Fruit fly (Drosophila melanogaster) whole organism, embryonic: Measurements from ENCODE around the gene sa.

ENCODE experiments used
- Abd-B ChIP-seq: fragments of 200-800 bp; sonication (Bioruptor generic); optimal IDR thresholded peaks from 2 replicates; lab custom pipeline; 2018; ENCODE audit warnings: missing biosample characterization, mild to moderate bottlenecking, missing genetic modification characterization, moderate library complexity
- Atf-2 ChIP-seq: fragments of 200-800 bp; sonication (Bioruptor generic); optimal IDR thresholded peaks from 2 replicates; lab custom pipeline; 2016; ENCODE audit warnings: missing biosample characterization, missing genetic modification characterization
- BEAF-32 ChIP-seq: fragments of 200-800 bp; sonication (Bioruptor generic); optimal IDR thresholded peaks from 3 replicates; lab custom pipeline; 2017; ENCODE audit warnings: missing biosample characterization, missing genetic modification characterization, mild to moderate bottlenecking, moderate library complexity, missing genetic modification reagents
- CG10274 ChIP-seq: fragments of 200-800 bp; sonication (Bioruptor generic); optimal IDR thresholded peaks from 3 replicates; lab custom pipeline; 2017; ENCODE audit warnings: missing biosample characterization, mild to moderate bottlenecking, missing genetic modification characterization
- CG10366 ChIP-seq: fragments of 200-800 bp; sonication (Bioruptor generic); IDR thresholded peaks from 2 replicates; pipeline ENCODE4 v1.3.6; 2022; ENCODE audit warnings: missing biosample characterization, missing genetic modification characterization
- CG11695 ChIP-seq: fragments of 200-800 bp; sonication (Bioruptor generic); IDR thresholded peaks from 3 replicates; pipeline ENCODE4 v1.3.6; 2022; ENCODE audit warnings: missing biosample characterization, missing genetic modification characterization
- CG12769 ChIP-seq: fragments of 200-800 bp; sonication (Bioruptor generic); optimal IDR thresholded peaks from 2 replicates; lab custom pipeline; 2019; ENCODE audit warnings: missing biosample characterization, mild to moderate bottlenecking, missing genetic modification characterization, moderate library complexity
- CG15073 ChIP-seq: fragments of 200-800 bp; sonication (Bioruptor generic); optimal IDR thresholded peaks from 2 replicates; lab custom pipeline; 2016; ENCODE audit warnings: missing biosample characterization, missing genetic modification characterization
- CG17186 ChIP-seq: fragments of 200-800 bp; sonication (Bioruptor generic); optimal IDR thresholded peaks from 3 replicates; lab custom pipeline; 2017; ENCODE audit warnings: missing biosample characterization, missing genetic modification reagents, missing genetic modification characterization
- CG17328 ChIP-seq: fragments of 200-800 bp; sonication (Bioruptor generic); IDR thresholded peaks from 2 replicates; pipeline ENCODE4 v1.3.6; 2022; ENCODE audit warnings: missing biosample characterization, missing genetic modification characterization
- CG17912 ChIP-seq: fragments of 200-800 bp; sonication (Bioruptor generic); optimal IDR thresholded peaks from 2 replicates; lab custom pipeline; 2018; ENCODE audit warnings: missing biosample characterization, mild to moderate bottlenecking, missing genetic modification characterization
- CG18599 ChIP-seq: fragments of 200-800 bp; sonication (Bioruptor generic); optimal IDR thresholded peaks from 3 replicates; lab custom pipeline; 2017; ENCODE audit warnings: missing biosample characterization, missing genetic modification characterization, mild to moderate bottlenecking, moderate library complexity, missing genetic modification reagents
- CG18764 ChIP-seq: fragments of 200-800 bp; sonication (Bioruptor generic); optimal IDR thresholded peaks from 3 replicates; lab custom pipeline; 2016; ENCODE audit warnings: missing biosample characterization, missing genetic modification characterization
- CG4328 ChIP-seq: fragments of 200-800 bp; sonication (Bioruptor generic); optimal IDR thresholded peaks from 3 replicates; lab custom pipeline; 2017; ENCODE audit warnings: missing biosample characterization, missing genetic modification reagents, missing genetic modification characterization
- CG4730 ChIP-seq: fragments of 200-800 bp; sonication (Bioruptor generic); IDR thresholded peaks from 2 replicates; pipeline ENCODE4 v1.3.6; 2022; ENCODE audit warnings: missing biosample characterization, missing genetic modification characterization
- CG4820 ChIP-seq: fragments of 200-800 bp; sonication (Bioruptor generic); optimal IDR thresholded peaks from 3 replicates; lab custom pipeline; 2016; ENCODE audit warnings: missing biosample characterization, missing genetic modification characterization
- CG6272 ChIP-seq: fragments of 200-800 bp; sonication (Bioruptor generic); IDR thresholded peaks from 2 replicates; pipeline ENCODE4 v1.3.6; 2022; ENCODE audit warnings: missing biosample characterization, missing genetic modification characterization
- CG6689 ChIP-seq: fragments of 200-800 bp; sonication (Bioruptor generic); IDR thresholded peaks from 2 replicates; pipeline ENCODE4 v1.3.6; 2022; ENCODE audit warnings: missing biosample characterization, missing genetic modification characterization
- CG7372 ChIP-seq: fragments of 200-800 bp; sonication (Bioruptor generic); IDR thresholded peaks from 2 replicates; pipeline ENCODE4 v1.3.6; 2022; ENCODE audit warnings: missing biosample characterization, missing genetic modification characterization
- CG8388 ChIP-seq: fragments of 200-800 bp; sonication (Bioruptor generic); optimal IDR thresholded peaks from 2 replicates; lab custom pipeline; 2019; ENCODE audit warnings: missing biosample characterization, mild to moderate bottlenecking, missing genetic modification characterization, moderate library complexity
- D ChIP-seq, 2 experiments: fragments of 200-800 bp in 1 of 2; fragments of >200 bp in 1 of 2; sonication (Bioruptor generic) in 1 of 2; optimal IDR thresholded peaks; 2 replicates in 1 of 2; 3 replicates in 1 of 2; lab custom pipeline; 2017; ENCODE audit warnings: mild to moderate bottlenecking in 1 of 2, missing biosample characterization in 1 of 2, missing genetic modification characterization in 1 of 2, missing genetic modification reagents in 1 of 2
- Dbx ChIP-seq: fragments of 200-800 bp; sonication (Bioruptor generic); IDR thresholded peaks from 3 replicates; pipeline ENCODE4 v1.3.6; 2022; ENCODE audit warnings: missing biosample characterization, missing genetic modification characterization
- Gug ChIP-seq: fragments of 200-800 bp; sonication (Bioruptor generic); IDR thresholded peaks from 4 replicates; pipeline ENCODE4 v1.3.6; 2022; ENCODE audit warnings: missing biosample characterization, missing genetic modification characterization
- HLH3B ChIP-seq: fragments of 200-800 bp; sonication (Bioruptor generic); IDR thresholded peaks from 2 replicates; pipeline ENCODE4 v1.3.6; 2022; ENCODE audit warnings: missing biosample characterization, missing genetic modification characterization
- Kr ChIP-seq: fragments of 200-800 bp; sonication (Bioruptor generic); optimal IDR thresholded peaks from 2 replicates; lab custom pipeline; 2017; ENCODE audit warnings: missing biosample characterization, mild to moderate bottlenecking, missing genetic modification characterization
- MTF-1 ChIP-seq: fragments of 200-800 bp; sonication (Bioruptor generic); optimal IDR thresholded peaks from 2 replicates; lab custom pipeline; 2018; ENCODE audit warnings: missing biosample characterization, mild to moderate bottlenecking, missing genetic modification characterization, borderline replicate concordance
- Nf-YC ChIP-seq: fragments of 200-800 bp; optimal IDR thresholded peaks from 3 replicates; lab custom pipeline; 2019; ENCODE audit warnings: missing biosample characterization, mild to moderate bottlenecking, missing genetic modification characterization, moderate library complexity
- Sry-δ ChIP-seq: fragments of 200-800 bp; sonication (Bioruptor generic); optimal IDR thresholded peaks from 2 replicates; lab custom pipeline; 2016; ENCODE audit warnings: missing biosample characterization, missing genetic modification characterization
- Ssrp ChIP-seq: fragments of 200-800 bp; sonication (Bioruptor generic); optimal IDR thresholded peaks from 2 replicates; lab custom pipeline; 2018; ENCODE audit warnings: missing biosample characterization, mild to moderate bottlenecking, missing genetic modification characterization, moderate library complexity
- caup ChIP-seq: fragments of 200-800 bp; sonication (Bioruptor generic); optimal IDR thresholded peaks from 3 replicates; lab custom pipeline; 2017; ENCODE audit warnings: missing biosample characterization, mild to moderate bottlenecking, missing genetic modification characterization, moderate library complexity; ENCODE audit not compliant: severe bottlenecking
- crol ChIP-seq: fragments of 200-800 bp; sonication (Bioruptor generic); IDR thresholded peaks from 2 replicates; pipeline ENCODE4 v1.3.6; 2022; ENCODE audit warnings: missing biosample characterization, missing genetic modification characterization
- en ChIP-seq: fragments of 200-800 bp; sonication (Bioruptor generic); optimal IDR thresholded peaks from 2 replicates; lab custom pipeline; 2016; ENCODE audit warnings: missing biosample characterization, missing genetic modification characterization
- eyg ChIP-seq: fragments of 200-800 bp; sonication (Bioruptor generic); optimal IDR thresholded peaks from 3 replicates; lab custom pipeline; 2016; ENCODE audit warnings: missing biosample characterization, missing genetic modification characterization
- fd64A ChIP-seq: fragments of 200-800 bp; sonication (Bioruptor generic); optimal IDR thresholded peaks from 3 replicates; lab custom pipeline; 2018; ENCODE audit warnings: missing biosample characterization, mild to moderate bottlenecking, missing genetic modification characterization
- gce ChIP-seq: fragments of 200-800 bp; sonication (Bioruptor generic); IDR thresholded peaks from 3 replicates; pipeline ENCODE4 v1.3.6; 2022; ENCODE audit warnings: missing biosample characterization, missing genetic modification characterization
- gfzf ChIP-seq: fragments of 200-800 bp; sonication (Bioruptor generic); optimal IDR thresholded peaks from 2 replicates; lab custom pipeline; 2016; ENCODE audit warnings: missing biosample characterization, mild to moderate bottlenecking, missing genetic modification characterization, moderate library complexity
- insv ChIP-seq, 2 experiments: fragments of 200-800 bp; sonication (Bioruptor generic); optimal IDR thresholded peaks; 3 replicates each; lab custom pipeline; 2016 to 2018; ENCODE audit warnings: missing biosample characterization in 2 of 2, missing genetic modification characterization in 2 of 2
- kah ChIP-seq: fragments of 200-800 bp; sonication (Bioruptor generic); optimal IDR thresholded peaks from 2 replicates; lab custom pipeline; 2018; ENCODE audit warnings: missing biosample characterization, mild to moderate bottlenecking, missing genetic modification characterization
- klu ChIP-seq: fragments of 200-800 bp; sonication (Bioruptor generic); IDR thresholded peaks from 2 replicates; pipeline ENCODE4 v1.3.6; 2022; ENCODE audit warnings: missing biosample characterization, missing genetic modification characterization
- lov ChIP-seq, 2 experiments: fragments of 200-800 bp in 1 of 2; fragments of >200 bp in 1 of 2; sonication (Bioruptor generic) in 1 of 2; IDR thresholded peaks in 1 of 2; optimal IDR thresholded peaks in 1 of 2; 2 replicates in 1 of 2; 3 replicates in 1 of 2; pipeline versions ENCODE4 v1.3.6 to Lab custom; 2017 to 2022; ENCODE audit warnings: missing biosample characterization in 1 of 2, missing genetic modification characterization in 1 of 2
- luna ChIP-seq: fragments of 200-800 bp; sonication (Bioruptor generic); optimal IDR thresholded peaks from 2 replicates; lab custom pipeline; 2016; ENCODE audit warnings: missing biosample characterization, missing genetic modification characterization
- nmo ChIP-seq: fragments of 200-800 bp; sonication (Bioruptor generic); optimal IDR thresholded peaks from 2 replicates; lab custom pipeline; 2018; ENCODE audit warnings: missing biosample characterization, mild to moderate bottlenecking, missing genetic modification characterization, moderate library complexity
- pho ChIP-seq: fragments of 200-800 bp; sonication (Bioruptor generic); optimal IDR thresholded peaks from 2 replicates; lab custom pipeline; 2016; ENCODE audit warnings: missing biosample characterization, missing genetic modification characterization
- pita ChIP-seq: fragments of 200-800 bp; sonication (Bioruptor generic); optimal IDR thresholded peaks from 2 replicates; lab custom pipeline; 2017; ENCODE audit warnings: missing biosample characterization, mild to moderate bottlenecking, missing genetic modification characterization
- salm ChIP-seq: fragments of 200-800 bp; sonication (Bioruptor generic); optimal IDR thresholded peaks from 2 replicates; lab custom pipeline; 2018; ENCODE audit warnings: missing biosample characterization, mild to moderate bottlenecking, missing genetic modification characterization
- sima ChIP-seq: fragments of 200-800 bp; sonication (Bioruptor generic); optimal IDR thresholded peaks from 2 replicates; lab custom pipeline; 2016; ENCODE audit warnings: missing biosample characterization, missing genetic modification characterization
- sisA ChIP-seq: fragments of 200-800 bp; sonication (Bioruptor generic); IDR thresholded peaks from 2 replicates; pipeline ENCODE4 v1.3.6; 2022; ENCODE audit warnings: missing biosample characterization, missing genetic modification characterization
- trem ChIP-seq: fragments of 200-800 bp; optimal IDR thresholded peaks from 3 replicates; lab custom pipeline; 2019; ENCODE audit warnings: missing biosample characterization, mild to moderate bottlenecking, missing genetic modification characterization, moderate library complexity
- vnd ChIP-seq: fragments of 200-800 bp; sonication (Bioruptor generic); IDR thresholded peaks from 3 replicates; pipeline ENCODE4 v1.3.6; 2022; ENCODE audit warnings: missing biosample characterization, missing genetic modification characterization; ENCODE audit not compliant: partially characterized antibody

The sa gene

dm6 chr3L:21417884-21418536, 11.5 kb upstream of the sa start (continued):
- TF ChIP-seq CG17186 (no peak), kah (GFP tag; lab: Kevin White, UChicago) (no peak), pita (GFP tag; lab: Kevin White, UChicago) (no peak), CG7372 (GFP tag; lab: Robert Waterston, UW) (0 out of 2 replicates have a peak, but pooled peaks have one; percentile 21), CG11695 (GFP tag; lab: Robert Waterston, UW) (peak; percentile 64; the same call in 2 of the 3 replicates), caup (peak; percentile 6), CG6272 (GFP tag; lab: Robert Waterston, UW) (no peak), crol (no peak), pho (GFP tag; lab: Kevin White, UChicago) (no peak), CG10366 (GFP tag; lab: Robert Waterston, UW) (peak; percentile 37; the same call in 1 of the 2 replicates), lov (optimal IDR thresholded peaks at IDR 0.05; lab: Kevin White, UChicago) (no peak), lov (GFP tag; IDR thresholded peaks at IDR 0.05; lab: Robert Waterston, UW) (no peak), trem (no peak), gce (GFP tag; lab: Robert Waterston, UW) (no peak), MTF-1 (GFP tag; lab: Kevin White, UChicago) (no peak), CG10274 (no peak), klu (0 out of 2 replicates have a peak, but pooled peaks have one; percentile 28), luna (no peak), eyg (GFP tag; lab: Kevin White, UChicago) (no peak), CG6689 (peak; percentile 49), HLH3B (no peak), CG8388 (GFP tag; lab: Kevin White, UChicago) (peak; percentile 53), sisA (GFP tag; lab: Robert Waterston, UW) (no peak), BEAF-32 (GFP tag; lab: Kevin White, UChicago) (no peak), CG4820 (GFP tag; lab: Kevin White, UChicago) (peak; percentile 30), CG18599 (GFP tag; lab: Kevin White, UChicago) (peak; percentile 71), gfzf (GFP tag; lab: Kevin White, UChicago) (no peak), CG4730 (no peak), CG18764 (GFP tag; lab: Kevin White, UChicago) (no peak), CG12769 (tag; lab: Kevin White, UChicago) (peak; percentile 37), D (optimal IDR thresholded peaks at IDR 0.05; lab: Kevin White, UChicago) (no peak), D (GFP tag; optimal IDR thresholded peaks at IDR 0.05; lab: Kevin White, UChicago) (peak; percentile 43), CG17912 (GFP tag; lab: Kevin White, UChicago) (no peak), CG17328 (GFP tag; lab: Robert Waterston, UW) (peak; percentile 48; the same call in 1 of the 2 replicates), sima (GFP tag; lab: Kevin White, UChicago) (no peak), Nf-YC (tag; lab: Kevin White, UChicago) (no peak), Atf-2 (GFP tag; lab: Kevin White, UChicago) (no peak), nmo (GFP tag; lab: Kevin White, UChicago) (peak; percentile 65), en (GFP tag; lab: Kevin White, UChicago) (no peak), vnd (GFP tag; lab: Robert Waterston, UW) (no peak), Dbx (0 out of 3 replicates have a peak, but pooled peaks have one; percentile 42), salm (tag; lab: Kevin White, UChicago) (no peak), Ssrp (tag; lab: Kevin White, UChicago) (peak; percentile 37), Kr (no peak), insv (GFP tag; optimal IDR thresholded peaks at IDR 0.05; lab: Kevin White, UChicago) (no peak), Gug (GFP tag; lab: Robert Waterston, UW) (no peak; the same call in 3 of the 4 replicates), CG4328 (GFP tag; lab: Kevin White, UChicago) (no peak), fd64A (GFP tag; lab: Kevin White, UChicago) (no peak), CG15073 (GFP tag; lab: Kevin White, UChicago) (no peak), Abd-B (peak; percentile 27), Sry-δ (GFP tag; lab: Kevin White, UChicago) (no peak)
